Worm (Caenorhabditis elegans) whole organism, L2 larva: ENCODE measurements around the gene str-45.
"Not testable (repeated sequence)": the region's sequence is repeated elsewhere in the genome, so short reads cannot be mapped to it uniquely, and the experiment has no call there.

ENCODE experiments used
- ZK546.5 ChIP-seq: sonication (generic microtip); optimal IDR thresholded peaks from 2 replicates; lab custom pipeline; 2017; ENCODE audit warnings: missing biosample characterization, missing genetic modification characterization
- aly-2 ChIP-seq: fragments of 150-350 bp; optimal IDR thresholded peaks from 2 replicates; lab custom pipeline; 2014; ENCODE audit warnings: missing biosample characterization, missing genetic modification characterization
- ama-1 ChIP-seq: fragments of 150-350 bp; optimal IDR thresholded peaks from 2 replicates; lab custom pipeline; 2018; ENCODE audit warnings: inconsistent platforms
- egl-27 ChIP-seq: sonication (generic microtip); optimal IDR thresholded peaks from 3 replicates; lab custom pipeline; 2017; ENCODE audit warnings: missing biosample characterization, missing genetic modification reagents, missing genetic modification characterization
- lin-39 ChIP-seq: fragments of 150-350 bp; optimal IDR thresholded peaks from 2 replicates; lab custom pipeline; 2014; ENCODE audit warnings: missing biosample characterization, missing genetic modification reagents, missing genetic modification characterization
- mbf-1 ChIP-seq: sonication (generic microtip); optimal IDR thresholded peaks from 2 replicates; lab custom pipeline; 2017; ENCODE audit warnings: missing biosample characterization, missing genetic modification characterization
- mdl-1 ChIP-seq, 2 experiments: fragments of 150-350 bp in 1 of 2; sonication (generic microtip) in 1 of 2; optimal IDR thresholded peaks; 2 replicates each; lab custom pipeline; 2017; ENCODE audit warnings: missing biosample characterization in 2 of 2, missing genetic modification characterization in 2 of 2
- nhr-12 ChIP-seq: fragments of 150-350 bp; optimal IDR thresholded peaks from 2 replicates; lab custom pipeline; 2014; ENCODE audit warnings: missing biosample characterization, missing genetic modification characterization
- skn-1 ChIP-seq: sonication (generic microtip); optimal IDR thresholded peaks from 2 replicates; lab custom pipeline; 2017; ENCODE audit warnings: missing biosample characterization, missing genetic modification characterization
- unc-55 ChIP-seq: fragments of 150-350 bp; sonication (generic microtip); optimal IDR thresholded peaks from 3 replicates; lab custom pipeline; 2014; ENCODE audit warnings: missing biosample characterization, missing genetic modification reagents, missing genetic modification characterization

- TF ChIP-seq mbf-1; ama-1 (lab: Kevin White, UChicago); egl-27; unc-55; aly-2 (tag; lab: Kevin White, UChicago); skn-1; nhr-12 (tag; lab: Kevin White, UChicago); mdl-1 (tag; optimal IDR thresholded peaks at IDR 0.05; lab: Kevin White, UChicago); lin-39 (tag; lab: Kevin White, UChicago); ZK546.5 (tag; lab: Kevin White, UChicago): not testable (repeated sequence)
These were observed 48.9 kb downstream of the str-45 start, which contains the start of gene C41G6.12 for ce11 chrV:15207681-15208080.
